Worm (Caenorhabditis elegans): ENCODE data around the gene srx-28.

DNA sequence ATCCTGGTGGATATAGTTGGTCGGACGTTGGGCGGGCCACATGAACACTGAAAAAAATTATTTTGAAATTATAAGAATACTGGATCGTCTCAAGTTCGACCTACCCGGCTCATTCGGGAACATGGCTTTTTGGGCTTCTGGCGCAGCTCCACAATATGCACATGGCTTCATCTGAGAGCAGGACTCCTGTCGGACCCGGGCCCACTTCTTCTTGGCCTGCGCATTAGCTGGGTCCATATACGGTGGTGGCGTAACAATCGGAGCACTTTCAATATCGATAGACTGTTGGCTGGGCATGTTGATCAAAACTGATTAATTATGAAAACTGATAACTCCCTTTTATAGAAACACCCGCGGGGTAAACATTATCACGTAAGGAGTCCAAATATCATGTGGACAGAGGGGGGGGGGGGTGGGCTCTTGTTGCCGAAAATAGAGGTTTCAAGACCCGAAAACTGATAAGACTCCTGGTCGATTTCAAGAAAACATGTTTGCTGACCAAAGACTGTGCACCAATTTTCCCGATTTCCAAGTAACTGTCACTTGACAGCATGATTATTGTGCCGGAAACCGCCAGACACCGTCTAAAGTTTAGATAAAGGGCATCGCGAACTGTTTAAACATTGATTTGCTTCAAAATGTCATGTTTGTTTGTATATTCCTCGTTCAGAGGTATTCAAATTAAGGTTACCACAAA, 26.1 kb downstream of the srx-28 start, which contains the start of gene dod-3:
- no peak for TF ChIP-seq madf-5 (GFP tag; IDR thresholded peaks at IDR 0.05)
- no peak for TF ChIP-seq nhr-11 (tag; optimal IDR thresholded peaks at IDR 0.05)
- TF ChIP-seq nhr-10 (tag; optimal IDR thresholded peaks at IDR 0.05): peak; percentile 2
- TF ChIP-seq egl-27 (tag; optimal IDR thresholded peaks at IDR 0.05): no peak
- no peak for TF ChIP-seq lin-38 (GFP tag; IDR thresholded peaks at IDR 0.05)
